Fruit fly (Drosophila melanogaster) whole organism, prepupa: ENCODE measurements around the gene Cpr30B.

Source experiments
- CG11294 ChIP-seq: fragments of 200-800 bp; sonication (Bioruptor generic); IDR thresholded peaks from 2 replicates; pipeline ENCODE4 v1.3.6; 2022; ENCODE audit warnings: missing biosample characterization, missing genetic modification characterization
- CG15336 ChIP-seq: fragments of 200-800 bp; sonication (Bioruptor generic); IDR thresholded peaks from 2 replicates; pipeline ENCODE4 v1.3.6; 2022; ENCODE audit warnings: missing biosample characterization, missing genetic modification characterization
- CG1621 ChIP-seq: fragments of 200-800 bp; sonication (Bioruptor generic); optimal IDR thresholded peaks from 3 replicates; lab custom pipeline; 2018; ENCODE audit warnings: missing biosample characterization, mild to moderate bottlenecking, missing genetic modification characterization
- CG3032 ChIP-seq: fragments of 200-800 bp; optimal IDR thresholded peaks from 2 replicates; lab custom pipeline; 2019; ENCODE audit warnings: missing biosample characterization, mild to moderate bottlenecking, missing genetic modification characterization, moderate library complexity
- CG31627 ChIP-seq: fragments of 200-800 bp; sonication (Bioruptor generic); optimal IDR thresholded peaks from 3 replicates; lab custom pipeline; 2016; ENCODE audit warnings: missing biosample characterization, missing genetic modification characterization
- CG32006 ChIP-seq: fragments of 200-800 bp; sonication (Bioruptor generic); optimal IDR thresholded peaks from 3 replicates; lab custom pipeline; 2017; ENCODE audit warnings: missing biosample characterization, mild to moderate bottlenecking, missing genetic modification characterization
- CG34406 ChIP-seq: fragments of 200-800 bp; sonication (Bioruptor generic); optimal IDR thresholded peaks from 3 replicates; lab custom pipeline; 2016; ENCODE audit warnings: missing biosample characterization, missing genetic modification characterization
- CG4318 ChIP-seq: fragments of 200-800 bp; sonication (Bioruptor generic); optimal IDR thresholded peaks from 3 replicates; lab custom pipeline; 2017; ENCODE audit warnings: missing biosample characterization, mild to moderate bottlenecking, missing genetic modification characterization
- CG6163 ChIP-seq: fragments of 200-800 bp; sonication (Bioruptor generic); IDR thresholded peaks from 3 replicates; pipeline ENCODE4 v1.3.6; 2022; ENCODE audit warnings: missing biosample characterization, missing genetic modification characterization
- CG6276 ChIP-seq: fragments of 200-800 bp; sonication (Bioruptor generic); optimal IDR thresholded peaks from 2 replicates; lab custom pipeline; 2017; ENCODE audit warnings: missing biosample characterization, mild to moderate bottlenecking, missing genetic modification characterization
- CG6808 ChIP-seq: fragments of 200-800 bp; sonication (Bioruptor generic); optimal IDR thresholded peaks from 3 replicates; lab custom pipeline; 2017; ENCODE audit warnings: missing biosample characterization, missing genetic modification characterization, mild to moderate bottlenecking, moderate library complexity, missing genetic modification reagents
- CG6854 ChIP-seq: fragments of 200-800 bp; sonication (Bioruptor generic); optimal IDR thresholded peaks from 2 replicates; lab custom pipeline; 2017; ENCODE audit warnings: missing biosample characterization, mild to moderate bottlenecking, missing genetic modification characterization
- CG8119 ChIP-seq: fragments of 200-800 bp; sonication (Bioruptor generic); IDR thresholded peaks from 3 replicates; pipeline ENCODE4 v1.3.6; 2022; ENCODE audit warnings: missing biosample characterization, missing genetic modification characterization
- CG9139 ChIP-seq: fragments of 200-800 bp; sonication (Bioruptor generic); optimal IDR thresholded peaks from 3 replicates; lab custom pipeline; 2017; ENCODE audit warnings: missing biosample characterization, mild to moderate bottlenecking, missing genetic modification characterization
- Eip78C ChIP-seq: fragments of 200-800 bp; sonication (Bioruptor generic); peaks from one replicate; lab custom pipeline; 2016; ENCODE audit warnings: missing biosample characterization, missing genetic modification characterization
- Ets96B ChIP-seq: fragments of 200-800 bp; optimal IDR thresholded peaks from 2 replicates; lab custom pipeline; 2019; ENCODE audit warnings: missing biosample characterization, mild to moderate bottlenecking, missing genetic modification characterization, moderate library complexity
- Gug ChIP-seq: fragments of 200-800 bp; sonication (Bioruptor generic); IDR thresholded peaks from 2 replicates; pipeline ENCODE4 v1.3.6; 2022; ENCODE audit warnings: missing biosample characterization, missing genetic modification characterization
- Hr38 ChIP-seq: sonication (Bioruptor generic); optimal IDR thresholded peaks from 2 replicates; lab custom pipeline; 2016; ENCODE audit warnings: missing biosample characterization, missing genetic modification characterization
- Hr39 ChIP-seq: fragments of 200-800 bp; sonication (Bioruptor generic); optimal IDR thresholded peaks from 2 replicates; lab custom pipeline; 2016; ENCODE audit warnings: missing biosample characterization, missing genetic modification characterization
- Hr4 ChIP-seq: fragments of 200-800 bp; sonication (Bioruptor generic); optimal IDR thresholded peaks from 3 replicates; lab custom pipeline; 2016; ENCODE audit warnings: missing biosample characterization, missing genetic modification characterization
- Met ChIP-seq: fragments of 200-800 bp; sonication (Bioruptor generic); optimal IDR thresholded peaks from 3 replicates; lab custom pipeline; 2016; ENCODE audit warnings: missing biosample characterization, missing genetic modification characterization
- OdsH ChIP-seq: fragments of 200-800 bp; sonication (Bioruptor generic); optimal IDR thresholded peaks from 3 replicates; lab custom pipeline; 2016; ENCODE audit warnings: missing biosample characterization, missing genetic modification characterization
- Sox14 ChIP-seq: fragments of 200-800 bp; sonication (Bioruptor generic); optimal IDR thresholded peaks from 3 replicates; lab custom pipeline; 2016; ENCODE audit warnings: missing biosample characterization, missing genetic modification characterization
- Sox15 ChIP-seq: fragments of 200-800 bp; sonication (Bioruptor generic); optimal IDR thresholded peaks from 3 replicates; lab custom pipeline; 2016; ENCODE audit warnings: missing biosample characterization, missing genetic modification characterization
- achi ChIP-seq: fragments of 200-800 bp; sonication (Bioruptor generic); optimal IDR thresholded peaks from 3 replicates; lab custom pipeline; 2016; ENCODE audit warnings: missing biosample characterization, missing genetic modification characterization
- cyc ChIP-seq: fragments of 200-800 bp; sonication (Bioruptor generic); optimal IDR thresholded peaks from 3 replicates; lab custom pipeline; 2016; ENCODE audit warnings: missing biosample characterization, missing genetic modification characterization
- dsx ChIP-seq: fragments of 200-800 bp; optimal IDR thresholded peaks from 3 replicates; lab custom pipeline; 2019; ENCODE audit warnings: missing biosample characterization, mild to moderate bottlenecking, missing genetic modification characterization, moderate library complexity; ENCODE audit not compliant: poor library complexity, severe bottlenecking
- eg ChIP-seq: fragments of 200-800 bp; sonication (Bioruptor generic); IDR thresholded peaks from 3 replicates; pipeline ENCODE4 v1.3.6; 2022; ENCODE audit warnings: missing biosample characterization, missing genetic modification characterization
- fd59A ChIP-seq: fragments of 200-800 bp; sonication (Bioruptor generic); optimal IDR thresholded peaks from 2 replicates; lab custom pipeline; 2017; ENCODE audit warnings: missing biosample characterization, mild to moderate bottlenecking, missing genetic modification characterization, missing genetic modification reagents
- fkh ChIP-seq: fragments of 200-800 bp; sonication (Bioruptor generic); optimal IDR thresholded peaks from 3 replicates; lab custom pipeline; 2017; ENCODE audit warnings: missing biosample characterization, mild to moderate bottlenecking, missing genetic modification characterization, moderate library complexity
- lz ChIP-seq: fragments of 200-800 bp; sonication (Bioruptor generic); optimal IDR thresholded peaks from 3 replicates; lab custom pipeline; 2016; ENCODE audit warnings: missing biosample characterization, missing genetic modification characterization
- salr ChIP-seq, 2 experiments: fragments of 200-800 bp; sonication (Bioruptor generic); optimal IDR thresholded peaks; 3 replicates each; lab custom pipeline; 2016 to 2018; ENCODE audit warnings: missing biosample characterization in 2 of 2, missing genetic modification characterization in 2 of 2, mild to moderate bottlenecking in 1 of 2
- spab ChIP-seq: fragments of 200-800 bp; sonication (Bioruptor generic); optimal IDR thresholded peaks from 2 replicates; lab custom pipeline; 2017; ENCODE audit warnings: missing biosample characterization, mild to moderate bottlenecking, missing genetic modification characterization, missing genetic modification reagents
- ss ChIP-seq, 2 experiments: fragments of 200-800 bp; sonication (Bioruptor generic); optimal IDR thresholded peaks; 2 replicates in 1 of 2; 3 replicates in 1 of 2; lab custom pipeline; 2017 to 2018; ENCODE audit warnings: mild to moderate bottlenecking in 2 of 2, missing biosample characterization in 2 of 2, missing genetic modification characterization in 2 of 2, moderate library complexity in 1 of 2
- svp ChIP-seq: fragments of 200-800 bp; sonication (Bioruptor generic); peaks from one replicate; lab custom pipeline; 2016; ENCODE audit warnings: missing biosample characterization, missing genetic modification characterization
- topi ChIP-seq: fragments of 200-800 bp; sonication (Bioruptor generic); optimal IDR thresholded peaks from 3 replicates; lab custom pipeline; 2016; ENCODE audit warnings: missing biosample characterization, missing genetic modification characterization
- vri ChIP-seq: fragments of 200-800 bp; sonication (Bioruptor generic); optimal IDR thresholded peaks from 3 replicates; lab custom pipeline; 2016; ENCODE audit warnings: missing biosample characterization, mild to moderate bottlenecking, missing genetic modification characterization

Cpr30B gene

dm6 chr2L:9496378-9497284 is 46.0 kb upstream of the Cpr30B start (continued):
- TF ChIP-seq Hr4 (peak; percentile 61), topi (GFP tag; lab: Kevin White, UChicago) (peak; percentile 61), dsx (GFP tag; lab: Kevin White, UChicago) (no peak), CG6276 (GFP tag; lab: Kevin White, UChicago) (peak; percentile 67), Gug (peak; percentile 63), CG6854 (GFP tag; lab: Kevin White, UChicago) (peak; percentile 25), CG3032 (tag; lab: Kevin White, UChicago) (peak; percentile 1), Ets96B (tag; lab: Kevin White, UChicago) (no peak), CG34406 (GFP tag; lab: Kevin White, UChicago) (peak; percentile 11), achi (GFP tag; lab: Kevin White, UChicago) (peak; percentile 31)

dm6 chr2L:9497285-9497660 is 45.4 kb upstream of the Cpr30B start:
- TF ChIP-seq achi (GFP tag; lab: Kevin White, UChicago) = no peak
- no peak for TF ChIP-seq vri (GFP tag; lab: Kevin White, UChicago)
- TF ChIP-seq Hr39 = no peak
- no peak for TF ChIP-seq CG11294 (GFP tag; lab: Robert Waterston, UW)
- no peak for TF ChIP-seq CG34406 (GFP tag; lab: Kevin White, UChicago)
- no peak for TF ChIP-seq Eip78C (GFP tag; lab: Kevin White, UChicago)
- TF ChIP-seq CG31627 = no peak
- TF ChIP-seq topi (GFP tag; lab: Kevin White, UChicago) = no peak
- no peak for TF ChIP-seq lz (GFP tag; lab: Kevin White, UChicago)
- TF ChIP-seq Hr4 = no peak
- peak; percentile 31 for TF ChIP-seq fkh (GFP tag; lab: Kevin White, UChicago)
- no peak for TF ChIP-seq CG32006 (GFP tag; lab: Kevin White, UChicago)
- peak; percentile 12 for TF ChIP-seq svp (GFP tag; lab: Kevin White, UChicago)
- TF ChIP-seq Hr38 = no peak
- no peak for TF ChIP-seq dsx (GFP tag; lab: Kevin White, UChicago)
- 0 out of 3 replicates have a peak, but pooled peaks have one; percentile 3 for TF ChIP-seq eg (GFP tag; lab: Robert Waterston, UW)
- no peak for TF ChIP-seq Gug
- TF ChIP-seq CG4318 (GFP tag; lab: Kevin White, UChicago) = no peak
- TF ChIP-seq ss (GFP tag; optimal IDR thresholded peaks at IDR 0.05; lab: Kevin White, UChicago) = no peak
- TF ChIP-seq CG9139 (GFP tag; lab: Kevin White, UChicago) = no peak
- no peak for TF ChIP-seq spab
- TF ChIP-seq fd59A (GFP tag; lab: Kevin White, UChicago) = no peak
- peak; percentile 37; the same call in 1 of the 2 replicates for TF ChIP-seq CG15336
- TF ChIP-seq OdsH = no peak
- no peak; the same call in 2 of the 3 replicates for TF ChIP-seq CG8119 (GFP tag; lab: Robert Waterston, UW)
- no peak for TF ChIP-seq cyc (GFP tag; lab: Kevin White, UChicago)
- TF ChIP-seq Met (GFP tag; lab: Kevin White, UChicago) = no peak
- TF ChIP-seq Sox15 (GFP tag; lab: Kevin White, UChicago) = no peak
- TF ChIP-seq CG6808 (GFP tag; lab: Kevin White, UChicago) = no peak
- TF ChIP-seq CG6276 (GFP tag; lab: Kevin White, UChicago) = no peak
- no peak for TF ChIP-seq Sox14 (GFP tag; lab: Kevin White, UChicago)
- TF ChIP-seq CG6163 = peak; percentile 36; the same call in 2 of the 3 replicates
- no peak for TF ChIP-seq CG1621 (tag; lab: Kevin White, UChicago)
- no peak for TF ChIP-seq salr (GFP tag; optimal IDR thresholded peaks at IDR 0.05; lab: Kevin White, UChicago)
